Worm (Caenorhabditis elegans) whole organism, L3 larva: ENCODE measurements around the gene F13H8.1.

ENCODE experiments used
- R02D3.7 ChIP-seq: fragments of 150-350 bp; optimal IDR thresholded peaks from 2 replicates; lab custom pipeline; 2014; ENCODE audit warnings: missing biosample characterization, missing genetic modification characterization
- ZK546.5 ChIP-seq: sonication (generic microtip); optimal IDR thresholded peaks from 2 replicates; lab custom pipeline; 2017; ENCODE audit warnings: missing biosample characterization, missing genetic modification characterization
- aly-2 ChIP-seq: fragments of 150-350 bp; optimal IDR thresholded peaks from 2 replicates; lab custom pipeline; 2014; ENCODE audit warnings: missing biosample characterization, missing genetic modification characterization
- ama-1 ChIP-seq: fragments of 150-350 bp; optimal IDR thresholded peaks from 2 replicates; lab custom pipeline; 2018
- ceh-16 ChIP-seq: sonication (generic microtip); optimal IDR thresholded peaks from 2 replicates; lab custom pipeline; 2017; ENCODE audit warnings: missing biosample characterization, missing genetic modification characterization
- ceh-28 ChIP-seq: fragments of 150-350 bp; optimal IDR thresholded peaks from 2 replicates; lab custom pipeline; 2014; ENCODE audit warnings: missing biosample characterization, missing genetic modification reagents, missing genetic modification characterization
- ceh-82 ChIP-seq: fragments of 150-350 bp; optimal IDR thresholded peaks from 2 replicates; lab custom pipeline; 2014; ENCODE audit warnings: missing biosample characterization, missing genetic modification characterization
- ceh-9 ChIP-seq: sonication (generic microtip); optimal IDR thresholded peaks from 2 replicates; lab custom pipeline; 2018; ENCODE audit warnings: missing biosample characterization, missing genetic modification characterization
- daf-12 ChIP-seq: fragments of 150-350 bp; optimal IDR thresholded peaks from 2 replicates; lab custom pipeline; 2014; ENCODE audit warnings: missing biosample characterization, missing genetic modification reagents, missing genetic modification characterization
- egl-27 ChIP-seq: sonication (generic microtip); optimal IDR thresholded peaks from 4 replicates; lab custom pipeline; 2017; ENCODE audit warnings: missing biosample characterization, missing genetic modification reagents, missing genetic modification characterization
- egl-5 ChIP-seq: fragments of 150-350 bp; optimal IDR thresholded peaks from 2 replicates; lab custom pipeline; 2017; ENCODE audit warnings: missing biosample characterization, missing genetic modification reagents, missing genetic modification characterization, inconsistent platforms
- elt-1 ChIP-seq: fragments of 150-350 bp; optimal IDR thresholded peaks from 2 replicates; lab custom pipeline; 2014; ENCODE audit warnings: missing biosample characterization, missing genetic modification characterization
- elt-2 ChIP-seq: sonication (generic microtip); optimal IDR thresholded peaks from 2 replicates; lab custom pipeline; 2016; ENCODE audit warnings: missing genetic modification reagents, mild to moderate bottlenecking, missing genetic modification characterization, missing compliant biosample characterization
- elt-3 ChIP-seq, 3 experiments: fragments of 150-350 bp in 1 of 3; sonication (generic microtip) in 2 of 3; optimal IDR thresholded peaks; 2 replicates in 2 of 3; 4 replicates in 1 of 3; lab custom pipeline; 2014 to 2017; ENCODE audit warnings: missing biosample characterization in 3 of 3, missing genetic modification characterization in 3 of 3
- eor-1 ChIP-seq, 2 experiments: fragments of 150-350 bp; optimal IDR thresholded peaks; 2 replicates each; lab custom pipeline; 2014 to 2018; ENCODE audit warnings: missing biosample characterization in 2 of 2, missing genetic modification characterization in 2 of 2
- fkh-10 ChIP-seq: sonication (generic microtip); optimal IDR thresholded peaks from 2 replicates; lab custom pipeline; 2017; ENCODE audit warnings: missing biosample characterization, missing genetic modification reagents, missing genetic modification characterization
- fkh-2 ChIP-seq: fragments of 150-350 bp; optimal IDR thresholded peaks from 2 replicates; lab custom pipeline; 2014; ENCODE audit warnings: missing biosample characterization, missing genetic modification reagents, missing genetic modification characterization
- fos-1 ChIP-seq: fragments of 150-350 bp; optimal IDR thresholded peaks from 2 replicates; lab custom pipeline; 2014; ENCODE audit warnings: missing biosample characterization, missing genetic modification characterization
- hmg-11 ChIP-seq: sonication (generic microtip); optimal IDR thresholded peaks from 2 replicates; lab custom pipeline; 2016; ENCODE audit warnings: missing genetic modification characterization, missing compliant biosample characterization
- jun-1 ChIP-seq: fragments of 150-350 bp; optimal IDR thresholded peaks from 2 replicates; lab custom pipeline; 2014; ENCODE audit warnings: missing biosample characterization, missing genetic modification reagents, missing genetic modification characterization
- lin-15B ChIP-seq: fragments of 150-350 bp; optimal IDR thresholded peaks from 2 replicates; lab custom pipeline; 2014; ENCODE audit warnings: missing biosample characterization, missing genetic modification characterization
- lin-39 ChIP-seq: fragments of 150-350 bp; optimal IDR thresholded peaks from 2 replicates; lab custom pipeline; 2018; ENCODE audit warnings: missing biosample characterization, missing genetic modification reagents, missing genetic modification characterization
- lsy-12 ChIP-seq: sonication (generic microtip); optimal IDR thresholded peaks from 2 replicates; lab custom pipeline; 2016; ENCODE audit warnings: mild to moderate bottlenecking, missing genetic modification characterization, missing compliant biosample characterization
- mdl-1 ChIP-seq: fragments of 150-350 bp; optimal IDR thresholded peaks from 2 replicates; lab custom pipeline; 2014; ENCODE audit warnings: missing biosample characterization, missing genetic modification characterization
- mml-1 ChIP-seq: fragments of 150-350 bp; sonication (generic microtip); optimal IDR thresholded peaks from 3 replicates; lab custom pipeline; 2014; ENCODE audit warnings: missing biosample characterization, missing genetic modification characterization
- nfya-1 ChIP-seq: sonication (generic microtip); optimal IDR thresholded peaks from 2 replicates; lab custom pipeline; 2017; ENCODE audit warnings: missing genetic modification characterization, mild to moderate bottlenecking, missing compliant biosample characterization, antibody characterized with exemption, moderate library complexity; ENCODE audit not compliant: insufficient read depth
- nhr-11 ChIP-seq: fragments of 150-350 bp; optimal IDR thresholded peaks from 2 replicates; lab custom pipeline; 2014; ENCODE audit warnings: missing biosample characterization, missing genetic modification characterization
- nhr-12 ChIP-seq: fragments of 150-350 bp; optimal IDR thresholded peaks from 2 replicates; lab custom pipeline; 2014; ENCODE audit warnings: missing biosample characterization, missing genetic modification characterization
- nhr-23 ChIP-seq: fragments of 150-350 bp; optimal IDR thresholded peaks from 2 replicates; lab custom pipeline; 2014; ENCODE audit warnings: missing biosample characterization, missing genetic modification reagents, missing genetic modification characterization
- nhr-237 ChIP-seq: fragments of 150-350 bp; optimal IDR thresholded peaks from 2 replicates; lab custom pipeline; 2014; ENCODE audit warnings: missing biosample characterization, missing genetic modification characterization
- nhr-25 ChIP-seq: sonication (generic microtip); optimal IDR thresholded peaks from 2 replicates; lab custom pipeline; 2017; ENCODE audit warnings: missing biosample characterization, missing genetic modification characterization
- nhr-28 ChIP-seq: fragments of 150-350 bp; optimal IDR thresholded peaks from 2 replicates; lab custom pipeline; 2014; ENCODE audit warnings: missing biosample characterization, missing genetic modification characterization
- nhr-43 ChIP-seq: sonication (generic microtip); optimal IDR thresholded peaks from 2 replicates; lab custom pipeline; 2016; ENCODE audit warnings: mild to moderate bottlenecking, missing genetic modification characterization, missing compliant biosample characterization; ENCODE audit not compliant: poor library complexity, severe bottlenecking
- nhr-67 ChIP-seq: fragments of 150-350 bp; optimal IDR thresholded peaks from 2 replicates; lab custom pipeline; 2014; ENCODE audit warnings: missing biosample characterization, missing genetic modification characterization
- nhr-76 ChIP-seq: fragments of 150-350 bp; sonication (generic microtip); optimal IDR thresholded peaks from 5 replicates; lab custom pipeline; 2014; ENCODE audit warnings: missing biosample characterization, missing genetic modification characterization
- nhr-77 ChIP-seq: fragments of 150-350 bp; optimal IDR thresholded peaks from 2 replicates; lab custom pipeline; 2014; ENCODE audit warnings: missing biosample characterization, missing genetic modification characterization
- pha-4 ChIP-seq: fragments of 150-350 bp; optimal IDR thresholded peaks from 2 replicates; lab custom pipeline; 2014; ENCODE audit warnings: missing biosample characterization, missing genetic modification reagents, missing genetic modification characterization
- pqm-1 ChIP-seq: fragments of 150-350 bp; optimal IDR thresholded peaks from 2 replicates; lab custom pipeline; 2017; ENCODE audit warnings: missing biosample characterization, missing genetic modification characterization, inconsistent platforms
- sea-2 ChIP-seq: fragments of 150-350 bp; sonication (generic microtip); optimal IDR thresholded peaks from 4 replicates; lab custom pipeline; 2014; ENCODE audit warnings: missing biosample characterization, missing genetic modification reagents, missing genetic modification characterization
- skn-1 ChIP-seq: fragments of 150-350 bp; optimal IDR thresholded peaks from 2 replicates; lab custom pipeline; 2014; ENCODE audit warnings: missing biosample characterization, missing genetic modification characterization
- snpc-4 ChIP-seq: fragments of 150-350 bp; optimal IDR thresholded peaks from 2 replicates; lab custom pipeline; 2014; ENCODE audit warnings: missing biosample characterization, missing genetic modification characterization
- tbx-2 ChIP-seq: sonication (generic microtip); optimal IDR thresholded peaks from 2 replicates; lab custom pipeline; 2016; ENCODE audit warnings: mild to moderate bottlenecking, missing genetic modification characterization, missing compliant biosample characterization
- unc-39 ChIP-seq: sonication (generic microtip); optimal IDR thresholded peaks from 4 replicates; lab custom pipeline; 2017; ENCODE audit warnings: missing biosample characterization, missing genetic modification characterization
- unc-62 ChIP-seq: fragments of 150-350 bp; sonication (generic microtip); optimal IDR thresholded peaks from 4 replicates; lab custom pipeline; 2014; ENCODE audit warnings: missing biosample characterization, missing genetic modification reagents, missing genetic modification characterization
- zag-1 ChIP-seq: fragments of 150-350 bp; optimal IDR thresholded peaks from 2 replicates; lab custom pipeline; 2014; ENCODE audit warnings: missing biosample characterization, missing genetic modification characterization
- ztf-11 ChIP-seq: fragments of 150-350 bp; optimal IDR thresholded peaks from 2 replicates; lab custom pipeline; 2014; ENCODE audit warnings: missing biosample characterization, missing genetic modification characterization
- ztf-4 ChIP-seq: fragments of 150-350 bp; optimal IDR thresholded peaks from 2 replicates; lab custom pipeline; 2014; ENCODE audit warnings: missing biosample characterization, missing genetic modification characterization

F13H8.1 gene

DNA sequence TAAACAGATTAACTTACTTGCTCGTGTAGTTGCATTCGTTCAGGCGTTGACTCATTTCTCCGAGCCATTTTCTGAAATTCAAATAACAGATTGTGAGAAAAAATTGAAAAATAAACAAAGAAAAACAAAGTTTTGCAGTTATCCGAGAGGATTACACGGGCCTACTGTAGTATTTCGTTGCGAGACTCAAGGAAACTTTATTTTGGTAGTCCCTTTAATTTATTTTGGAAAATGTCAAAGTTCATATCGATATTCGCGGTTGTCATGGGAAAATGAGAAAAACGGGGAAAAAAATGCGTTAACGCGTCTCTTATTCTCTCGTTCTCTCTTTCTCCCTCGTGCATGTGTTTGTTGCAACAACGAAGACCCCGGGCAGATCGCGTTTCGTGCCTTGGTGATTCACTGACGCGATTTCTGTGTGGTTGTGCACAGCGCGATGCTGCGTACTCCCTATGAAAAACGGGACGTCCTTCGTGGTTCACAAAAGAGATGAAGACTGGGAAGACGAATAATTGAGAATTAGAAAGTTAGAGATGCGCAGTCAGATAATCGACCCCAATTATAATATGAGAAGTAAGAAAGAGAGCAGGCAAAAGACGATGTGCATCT lies 48.1 kb downstream of the F13H8.1 start, which contains the start of gene set-4:
TSS of gene set-4 (minus strand) at position 120 of the 609 bp plus-strand sequence.
- no peak for TF ChIP-seq nhr-67 (tag; lab: Kevin White, UChicago)
- TF ChIP-seq ztf-11 (tag; lab: Kevin White, UChicago): no peak
- no peak for TF ChIP-seq sea-2 (GFP tag; lab: Kevin White, UChicago)
- TF ChIP-seq zag-1 (tag; lab: Kevin White, UChicago): peak; percentile 27
- peak; percentile 98 for TF ChIP-seq nhr-25
- TF ChIP-seq elt-3 (tag; optimal IDR thresholded peaks at IDR 0.05; lab: Kevin White, UChicago): peak in 1 of 3 experiments; percentile 55
- TF ChIP-seq daf-12: no peak
- peak; percentile 86 for TF ChIP-seq egl-5
- no peak for TF ChIP-seq ceh-16 (tag; lab: Kevin White, UChicago)
- TF ChIP-seq pqm-1: peak; percentile 42
- TF ChIP-seq pha-4 (tag; lab: Kevin White, UChicago): peak; percentile 94
- peak; percentile 78 for TF ChIP-seq elt-1 (tag; lab: Kevin White, UChicago)
- peak; percentile 80 for TF ChIP-seq nhr-11 (tag; lab: Kevin White, UChicago)
- peak; percentile 90 for TF ChIP-seq jun-1 (tag; lab: Kevin White, UChicago)
- TF ChIP-seq egl-27 (tag; lab: Kevin White, UChicago): peak; percentile 60
- peak; percentile 72 for TF ChIP-seq mdl-1 (tag; lab: Kevin White, UChicago)
- TF ChIP-seq unc-39 (tag; lab: Kevin White, UChicago): no peak
- TF ChIP-seq fkh-2: no peak
- peak; percentile 94 for TF ChIP-seq snpc-4 (tag; lab: Kevin White, UChicago)
- TF ChIP-seq lsy-12: peak; percentile 86
- TF ChIP-seq lin-39 (tag; lab: Kevin White, UChicago): peak; percentile 93
- peak; percentile 84 for TF ChIP-seq elt-2 (tag; lab: Kevin White, UChicago)
- TF ChIP-seq nhr-23: peak; percentile 89
- no peak for TF ChIP-seq nhr-28
- TF ChIP-seq ZK546.5: no peak
- peak; percentile 46 for TF ChIP-seq unc-62 (GFP tag; lab: Kevin White, UChicago)
- TF ChIP-seq eor-1 (tag; optimal IDR thresholded peaks at IDR 0.05; lab: Kevin White, UChicago): no peak
- TF ChIP-seq tbx-2 (tag; lab: Kevin White, UChicago): peak; percentile 91
- no peak for TF ChIP-seq mml-1
- peak; percentile 64 for TF ChIP-seq fkh-10 (GFP tag; lab: Kevin White, UChicago)
- TF ChIP-seq ztf-4 (tag; lab: Kevin White, UChicago): peak; percentile 68
- peak; percentile 49 for TF ChIP-seq skn-1 (tag; lab: Kevin White, UChicago)
- TF ChIP-seq nhr-12 (tag; lab: Kevin White, UChicago): no peak
- peak; percentile 75 for TF ChIP-seq ceh-82 (tag; lab: Kevin White, UChicago)
- TF ChIP-seq nhr-237: no peak
- no peak for TF ChIP-seq ceh-9 (tag; lab: Kevin White, UChicago)
- TF ChIP-seq ceh-28: peak; percentile 68
- peak; percentile 94 for TF ChIP-seq nfya-1
- TF ChIP-seq R02D3.7: peak; percentile 75
- peak; percentile 96 for TF ChIP-seq hmg-11
- TF ChIP-seq nhr-43 (tag; lab: Kevin White, UChicago): peak; percentile 78
- no peak for TF ChIP-seq nhr-76
- no peak for TF ChIP-seq fos-1
- TF ChIP-seq aly-2: no peak
- no peak for TF ChIP-seq nhr-77 (tag; lab: Kevin White, UChicago)
- peak; percentile 91 for TF ChIP-seq lin-15B (tag; lab: Kevin White, UChicago)
- peak; percentile 54 for TF ChIP-seq ama-1 (lab: Kevin White, UChicago)
